Fruit fly (Drosophila melanogaster) whole organism, embryonic: ENCODE data around the gene pr.

Source experiments
- Adf1 ChIP-seq: fragments of 200-800 bp; sonication (Bioruptor generic); IDR thresholded peaks from 2 replicates; pipeline ENCODE4 v1.3.6; 2022; ENCODE audit warnings: missing biosample characterization, missing genetic modification characterization
- CG10431 ChIP-seq: fragments of 200-800 bp; sonication (Bioruptor generic); optimal IDR thresholded peaks from 3 replicates; lab custom pipeline; 2018; ENCODE audit warnings: missing biosample characterization, mild to moderate bottlenecking, missing genetic modification characterization
- CG11093 ChIP-seq: fragments of 200-800 bp; sonication (Bioruptor generic); IDR thresholded peaks from 3 replicates; pipeline ENCODE4 v1.3.6; 2022; ENCODE audit warnings: missing biosample characterization, missing genetic modification characterization
- CG11504 ChIP-seq: fragments of 200-800 bp; sonication (Bioruptor generic); optimal IDR thresholded peaks from 3 replicates; lab custom pipeline; 2019; ENCODE audit warnings: missing biosample characterization, mild to moderate bottlenecking, missing genetic modification characterization, moderate library complexity
- CG11560 ChIP-seq: fragments of 200-800 bp; sonication (Bioruptor generic); IDR thresholded peaks from 3 replicates; pipeline ENCODE4 v1.3.6; 2022; ENCODE audit warnings: missing biosample characterization, missing genetic modification characterization
- CG12155 ChIP-seq: fragments of 200-800 bp; sonication (Bioruptor generic); optimal IDR thresholded peaks from 3 replicates; lab custom pipeline; 2016; ENCODE audit warnings: missing biosample characterization, missing genetic modification characterization
- CG12744 ChIP-seq: fragments of 200-800 bp; sonication (Bioruptor generic); optimal IDR thresholded peaks from 2 replicates; lab custom pipeline; 2016; ENCODE audit warnings: missing biosample characterization, missing genetic modification characterization
- CG13287 ChIP-seq: fragments of 200-800 bp; sonication (Bioruptor generic); IDR thresholded peaks from 2 replicates; pipeline ENCODE4 v1.3.6; 2022; ENCODE audit warnings: missing biosample characterization, missing genetic modification characterization; ENCODE audit not compliant: partially characterized antibody
- CG14860 ChIP-seq: fragments of 200-800 bp; sonication (Bioruptor generic); IDR thresholded peaks from 3 replicates; pipeline ENCODE4 v1.3.6; 2022; ENCODE audit warnings: missing biosample characterization, missing genetic modification characterization; ENCODE audit not compliant: partially characterized antibody
- CG2875 ChIP-seq: fragments of 200-800 bp; sonication (Bioruptor generic); optimal IDR thresholded peaks from 2 replicates; lab custom pipeline; 2017; ENCODE audit warnings: missing biosample characterization, mild to moderate bottlenecking, missing genetic modification characterization, missing genetic modification reagents
- CG3163 ChIP-seq: fragments of 200-800 bp; sonication (Bioruptor generic); optimal IDR thresholded peaks from 3 replicates; lab custom pipeline; 2016; ENCODE audit warnings: missing biosample characterization, missing genetic modification characterization
- CG34224 ChIP-seq: fragments of 200-800 bp; sonication (Bioruptor generic); IDR thresholded peaks from 3 replicates; pipeline ENCODE4 v1.3.6; 2022; ENCODE audit warnings: missing biosample characterization, missing genetic modification characterization; ENCODE audit not compliant: partially characterized antibody
- CG4617 ChIP-seq: fragments of 200-800 bp; sonication (Bioruptor generic); optimal IDR thresholded peaks from 3 replicates; lab custom pipeline; 2016; ENCODE audit warnings: missing biosample characterization, missing genetic modification characterization, borderline replicate concordance
- CG6683 ChIP-seq: fragments of 200-800 bp; sonication (Bioruptor generic); optimal IDR thresholded peaks from 2 replicates; lab custom pipeline; 2017; ENCODE audit warnings: missing biosample characterization, mild to moderate bottlenecking, missing genetic modification characterization, missing genetic modification reagents
- CG7786 ChIP-seq: fragments of 200-800 bp; sonication (Bioruptor generic); optimal IDR thresholded peaks from 2 replicates; lab custom pipeline; 2016; ENCODE audit warnings: missing biosample characterization, missing genetic modification characterization
- CG9876 ChIP-seq: fragments of 200-800 bp; sonication (Bioruptor generic); optimal IDR thresholded peaks from 2 replicates; lab custom pipeline; 2016; ENCODE audit warnings: missing biosample characterization, missing genetic modification characterization
- CrebB ChIP-seq: fragments of 200-800 bp; sonication (Bioruptor generic); optimal IDR thresholded peaks from 3 replicates; lab custom pipeline; 2018; ENCODE audit warnings: missing biosample characterization, mild to moderate bottlenecking, missing genetic modification characterization
- D19A ChIP-seq: fragments of 200-800 bp; optimal IDR thresholded peaks from 3 replicates; lab custom pipeline; 2019; ENCODE audit warnings: missing biosample characterization, mild to moderate bottlenecking, missing genetic modification characterization, moderate library complexity
- Dfd ChIP-seq, 2 experiments: fragments of >200 bp; optimal IDR thresholded peaks; 2 replicates each; lab custom pipeline; 2017; ENCODE audit warnings: missing biosample characterization in 2 of 2, missing genetic modification characterization in 2 of 2
- Dip2 ChIP-seq: fragments of 200-800 bp; sonication (Bioruptor generic); IDR thresholded peaks from 2 replicates; pipeline ENCODE4 v1.3.6; 2022; ENCODE audit warnings: missing biosample characterization, missing genetic modification characterization
- Dip3 ChIP-seq: fragments of 200-800 bp; sonication (Bioruptor generic); optimal IDR thresholded peaks from 3 replicates; lab custom pipeline; 2016; ENCODE audit warnings: missing biosample characterization, missing genetic modification characterization
- Meics ChIP-seq: fragments of 200-800 bp; sonication (Bioruptor generic); optimal IDR thresholded peaks from 2 replicates; lab custom pipeline; 2017; ENCODE audit warnings: missing biosample characterization, mild to moderate bottlenecking, missing genetic modification characterization
- NK7.1 ChIP-seq: fragments of 200-800 bp; sonication (Bioruptor generic); optimal IDR thresholded peaks from 3 replicates; lab custom pipeline; 2016; ENCODE audit warnings: missing biosample characterization, missing genetic modification characterization
- Oaz ChIP-seq: fragments of 200-800 bp; sonication (Bioruptor generic); IDR thresholded peaks from 2 replicates; pipeline ENCODE4 v1.3.6; 2022; ENCODE audit warnings: missing biosample characterization, missing genetic modification characterization
- Oli ChIP-seq: fragments of 200-800 bp; sonication (Bioruptor generic); optimal IDR thresholded peaks from 2 replicates; lab custom pipeline; 2018; ENCODE audit warnings: missing biosample characterization, mild to moderate bottlenecking, missing genetic modification characterization, moderate library complexity
- Pdp1 ChIP-seq, 2 experiments: fragments of 200-800 bp; sonication (Bioruptor generic); optimal IDR thresholded peaks; 3 replicates each; lab custom pipeline; 2016; ENCODE audit warnings: missing biosample characterization in 2 of 2, missing genetic modification characterization in 2 of 2, mild to moderate bottlenecking in 1 of 2, moderate library complexity in 1 of 2
- Scr ChIP-seq: fragments of 200-800 bp; sonication (Bioruptor generic); IDR thresholded peaks from 2 replicates; pipeline ENCODE4 v1.3.6; 2022; ENCODE audit warnings: missing biosample characterization, missing genetic modification characterization; ENCODE audit not compliant: partially characterized antibody
- Stat92E ChIP-seq, 3 experiments: fragments of >200 bp in 2 of 3; fragments of 200-800 bp in 1 of 3; sonication (Bioruptor generic) in 1 of 3; optimal IDR thresholded peaks; 2 replicates each; lab custom pipeline; 2017 to 2019; ENCODE audit warnings: missing biosample characterization in 3 of 3, missing genetic modification characterization in 3 of 3, mild to moderate bottlenecking in 1 of 3, moderate library complexity in 1 of 3
- Vsx1 ChIP-seq: fragments of 200-800 bp; sonication (Bioruptor generic); optimal IDR thresholded peaks from 2 replicates; lab custom pipeline; 2017; ENCODE audit warnings: missing biosample characterization, mild to moderate bottlenecking, missing genetic modification characterization, missing genetic modification reagents
- amos ChIP-seq: fragments of 200-800 bp; sonication (Bioruptor generic); IDR thresholded peaks from 2 replicates; pipeline ENCODE4 v1.3.6; 2022; ENCODE audit warnings: missing biosample characterization, missing genetic modification characterization; ENCODE audit not compliant: partially characterized antibody
- bowl ChIP-seq: fragments of 200-800 bp; sonication (Bioruptor generic); IDR thresholded peaks from 2 replicates; pipeline ENCODE4 v1.3.6; 2022; ENCODE audit warnings: missing biosample characterization, missing genetic modification characterization
- dati ChIP-seq: fragments of 200-800 bp; sonication (Bioruptor generic); IDR thresholded peaks from 2 replicates; pipeline ENCODE4 v1.3.6; 2022; ENCODE audit warnings: missing biosample characterization, missing genetic modification characterization
- disco-r ChIP-seq: fragments of 200-800 bp; sonication (Bioruptor generic); optimal IDR thresholded peaks from 2 replicates; lab custom pipeline; 2016; ENCODE audit warnings: missing biosample characterization, missing genetic modification characterization
- dmrt11E ChIP-seq: fragments of 200-800 bp; sonication (Bioruptor generic); optimal IDR thresholded peaks from 3 replicates; lab custom pipeline; 2018; ENCODE audit warnings: missing biosample characterization, mild to moderate bottlenecking, missing genetic modification characterization, moderate library complexity
- dpn ChIP-seq, 2 experiments: fragments of 200-800 bp; sonication (Bioruptor generic); optimal IDR thresholded peaks; 3 replicates each; lab custom pipeline; 2016; ENCODE audit warnings: missing biosample characterization in 2 of 2, missing genetic modification characterization in 2 of 2
- dysf ChIP-seq: fragments of 200-800 bp; sonication (Bioruptor generic); IDR thresholded peaks from 3 replicates; pipeline ENCODE4 v1.3.6; 2022; ENCODE audit warnings: missing biosample characterization, missing genetic modification characterization
- gsb ChIP-seq: fragments of 200-800 bp; sonication (Bioruptor generic); IDR thresholded peaks from 2 replicates; pipeline ENCODE4 v1.3.6; 2022; ENCODE audit warnings: missing biosample characterization, missing genetic modification characterization
- jigr1 ChIP-seq: fragments of 200-800 bp; sonication (Bioruptor generic); IDR thresholded peaks from 3 replicates; pipeline ENCODE4 v1.3.6; 2022; ENCODE audit warnings: missing biosample characterization, missing genetic modification characterization
- jumu ChIP-seq: fragments of 200-800 bp; sonication (Bioruptor generic); optimal IDR thresholded peaks from 3 replicates; lab custom pipeline; 2016; ENCODE audit warnings: missing biosample characterization, missing genetic modification characterization
- kay ChIP-seq: fragments of 200-800 bp; sonication (Bioruptor generic); optimal IDR thresholded peaks from 2 replicates; lab custom pipeline; 2016; ENCODE audit warnings: missing biosample characterization, missing genetic modification characterization
- kni ChIP-seq: fragments of 200-800 bp; sonication (Bioruptor generic); optimal IDR thresholded peaks from 3 replicates; lab custom pipeline; 2017; ENCODE audit warnings: mild to moderate bottlenecking, missing biosample characterization, missing genetic modification reagents, missing genetic modification characterization
- nerfin-1 ChIP-seq: fragments of 200-800 bp; sonication (Bioruptor generic); optimal IDR thresholded peaks from 3 replicates; lab custom pipeline; 2019; ENCODE audit warnings: missing biosample characterization, mild to moderate bottlenecking, missing genetic modification characterization, moderate library complexity
- pan ChIP-seq, 4 experiments: fragments of >200 bp in 3 of 4; fragments of 200-800 bp in 1 of 4; sonication (Bioruptor generic) in 1 of 4; optimal IDR thresholded peaks in 3 of 4; IDR thresholded peaks in 1 of 4; 2 replicates each; pipeline versions ENCODE4 v1.3.6 to Lab custom; 2017 to 2022; ENCODE audit warnings: missing biosample characterization in 2 of 4, missing genetic modification characterization in 2 of 4, mixed read lengths in 1 of 4
- pfk ChIP-seq: fragments of 200-800 bp; sonication (Bioruptor generic); optimal IDR thresholded peaks from 2 replicates; lab custom pipeline; 2018; ENCODE audit warnings: missing biosample characterization, mild to moderate bottlenecking, missing genetic modification characterization, moderate library complexity
- ssp ChIP-seq: fragments of 200-800 bp; sonication (Bioruptor generic); IDR thresholded peaks from 2 replicates; pipeline ENCODE4 v1.3.6; 2022; ENCODE audit warnings: missing biosample characterization, missing genetic modification characterization
- tgo ChIP-seq: fragments of 200-800 bp; sonication (Bioruptor generic); IDR thresholded peaks from 3 replicates; pipeline ENCODE4 v1.3.6; 2022; ENCODE audit warnings: missing biosample characterization, missing genetic modification characterization
- tll ChIP-seq, 2 experiments: fragments of 200-800 bp in 1 of 2; fragments of >200 bp in 1 of 2; sonication (Bioruptor generic) in 1 of 2; optimal IDR thresholded peaks; 2 replicates each; lab custom pipeline; 2017 to 2019; ENCODE audit warnings: missing biosample characterization in 2 of 2, missing genetic modification characterization in 2 of 2, mild to moderate bottlenecking in 1 of 2, moderate library complexity in 1 of 2
- zen2 ChIP-seq: fragments of 200-800 bp; sonication (Bioruptor generic); IDR thresholded peaks from 3 replicates; pipeline ENCODE4 v1.3.6; 2022; ENCODE audit warnings: missing biosample characterization, missing genetic modification characterization; ENCODE audit not compliant: partially characterized antibody

Gene pr

DNA sequence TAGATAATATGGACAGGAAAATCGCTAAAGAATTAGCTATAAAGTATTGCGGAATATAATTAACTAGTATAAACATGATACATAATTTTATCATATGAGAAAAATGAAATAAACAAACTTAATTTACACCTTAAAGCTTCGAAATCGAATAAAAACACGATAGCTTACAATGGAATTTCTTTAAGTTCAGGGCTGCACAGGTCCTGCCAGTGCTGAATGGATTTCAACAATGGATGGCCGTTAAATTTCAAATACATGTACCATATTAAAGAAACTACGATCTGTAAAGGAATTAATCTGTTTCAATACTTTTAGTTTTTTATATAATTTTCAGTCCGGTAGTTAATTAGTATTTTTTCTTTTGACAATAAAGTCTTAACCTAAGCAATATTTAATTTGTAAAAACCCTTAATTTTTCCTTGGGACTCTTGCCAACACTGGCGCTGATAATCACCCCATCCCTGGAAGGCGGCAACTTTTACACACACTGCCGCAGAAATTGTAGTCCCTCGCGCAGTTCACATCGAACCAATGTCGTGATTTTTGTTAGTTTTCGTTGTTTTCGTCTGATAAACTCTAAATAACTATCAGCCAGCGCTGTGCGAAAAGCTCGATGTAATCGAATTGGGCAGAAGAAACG lies 14.1 kb downstream of the pr start, which contains the start of the genes barr and lok (continued):
- peak; percentile 20 for TF ChIP-seq Dip3
- TF ChIP-seq tll (GFP tag; optimal IDR thresholded peaks at IDR 0.05; lab: Kevin White, UChicago): peak in 1 of 2 experiments; percentile 86
- TF ChIP-seq CG2875 (GFP tag; lab: Kevin White, UChicago): peak; percentile 29
- no peak for TF ChIP-seq CG4617 (GFP tag; lab: Kevin White, UChicago)
- no peak for TF ChIP-seq disco-r
- TF ChIP-seq CG14860 (GFP tag; lab: Robert Waterston, UW): no peak
- peak; percentile 47 for TF ChIP-seq CG12155 (GFP tag; lab: Kevin White, UChicago)
- peak; percentile 39 for TF ChIP-seq kay (GFP tag; lab: Kevin White, UChicago)
- TF ChIP-seq nerfin-1 (tag; lab: Kevin White, UChicago): peak; percentile 44
- no peak for TF ChIP-seq dati (GFP tag; lab: Robert Waterston, UW)
- TF ChIP-seq CG34224 (GFP tag; lab: Robert Waterston, UW): no peak
- peak; percentile 63 for TF ChIP-seq dmrt11E (tag; lab: Kevin White, UChicago)
- no peak for TF ChIP-seq CG13287 (GFP tag; lab: Robert Waterston, UW)
- TF ChIP-seq CG12744 (GFP tag; lab: Kevin White, UChicago): peak; percentile 1
- TF ChIP-seq Pdp1 (GFP tag; optimal IDR thresholded peaks at IDR 0.05; lab: Kevin White, UChicago): peak in 1 of 2 experiments; percentile 56
- peak; percentile 46 for TF ChIP-seq Oli (tag; lab: Kevin White, UChicago)
- peak; percentile 40 for TF ChIP-seq CG7786
- no peak for TF ChIP-seq Vsx1 (GFP tag; lab: Kevin White, UChicago)
- no peak for TF ChIP-seq CrebB
- TF ChIP-seq dpn (GFP tag; optimal IDR thresholded peaks at IDR 0.05; lab: Kevin White, UChicago): peak; percentile 43 to 63
- no peak for TF ChIP-seq pan (optimal IDR thresholded peaks at IDR 0.05; lab: Kevin White, UChicago)
- no peak for TF ChIP-seq pan (GFP tag; optimal IDR thresholded peaks at IDR 0.05 in 1 of 2, IDR thresholded peaks at IDR 0.05 in 1 of 2)
- peak; percentile 13 for TF ChIP-seq CG3163 (GFP tag; lab: Kevin White, UChicago)
- no peak for TF ChIP-seq Dip2 (GFP tag; lab: Robert Waterston, UW)
- TF ChIP-seq Stat92E (GFP tag; optimal IDR thresholded peaks at IDR 0.05; lab: Kevin White, UChicago): no peak
- peak; percentile 28 for TF ChIP-seq CG10431 (GFP tag; lab: Kevin White, UChicago)
- TF ChIP-seq CG11504 (tag; lab: Kevin White, UChicago): peak; percentile 68
- TF ChIP-seq CG11093 (GFP tag; lab: Robert Waterston, UW): peak; percentile 54; the same call in 2 of the 3 replicates
- no peak for TF ChIP-seq CG11560 (tag; lab: Robert Waterston, UW)
- TF ChIP-seq Oaz (GFP tag; lab: Robert Waterston, UW): no peak
- TF ChIP-seq NK7.1 (GFP tag; lab: Kevin White, UChicago): no peak
- peak; percentile 43; the same call in 1 of the 2 replicates for TF ChIP-seq ssp (GFP tag; lab: Robert Waterston, UW)
- peak in 1 of 2 experiments; percentile 86 for TF ChIP-seq Dfd (GFP tag; optimal IDR thresholded peaks at IDR 0.05; lab: Kevin White, UChicago)
- TF ChIP-seq jigr1 (GFP tag; lab: Robert Waterston, UW): no peak
- TF ChIP-seq tgo (GFP tag; lab: Robert Waterston, UW): peak; percentile 40; the same call in 1 of the 3 replicates
- TF ChIP-seq Scr: 0 out of 2 replicates have a peak, but pooled peaks have one; percentile 8
- TF ChIP-seq dysf (GFP tag; lab: Robert Waterston, UW): peak; percentile 49; the same call in 1 of the 3 replicates
- peak; percentile 63 for TF ChIP-seq jumu (GFP tag; lab: Kevin White, UChicago)
- no peak for TF ChIP-seq kni (GFP tag; lab: Kevin White, UChicago)
- no peak for TF ChIP-seq D19A (tag; lab: Kevin White, UChicago)
- no peak for TF ChIP-seq bowl (GFP tag; lab: Robert Waterston, UW)
- TF ChIP-seq gsb: no peak
- no peak for TF ChIP-seq CG6683
- TF ChIP-seq amos (GFP tag; lab: Robert Waterston, UW): peak; percentile 19; the same call in 1 of the 2 replicates
- no peak for TF ChIP-seq Adf1 (GFP tag; lab: Robert Waterston, UW)
- no peak for TF ChIP-seq pfk
- TF ChIP-seq Meics: peak; percentile 42
- no peak for TF ChIP-seq zen2 (GFP tag; lab: Robert Waterston, UW)
- TF ChIP-seq CG9876 (GFP tag; lab: Kevin White, UChicago): peak; percentile 5
